Worm (Caenorhabditis elegans) whole organism, L2 larva: Measurements from ENCODE around the gene hsp-16.41.
A peak's percentile ranks its signal among the peaks of the same experiment; 100 is the strongest.
"Not testable (repeated sequence)": the region's sequence is repeated elsewhere in the genome, so short reads cannot be mapped to it uniquely, and the experiment has no call there.

Experiments used
- C34F6.9 ChIP-seq: fragments of 150-350 bp; optimal IDR thresholded peaks from 2 replicates; lab custom pipeline; 2014; ENCODE audit warnings: missing biosample characterization, missing genetic modification characterization
- F13H6.1 ChIP-seq: sonication (generic microtip); optimal IDR thresholded peaks from 2 replicates; lab custom pipeline; 2016; ENCODE audit warnings: missing genetic modification characterization, missing compliant biosample characterization
- R02D3.7 ChIP-seq: fragments of 150-350 bp; optimal IDR thresholded peaks from 2 replicates; lab custom pipeline; 2014; ENCODE audit warnings: missing biosample characterization, missing genetic modification characterization
- Y55F3AM.14 ChIP-seq: fragments of 200-800 bp; sonication (Bioruptor generic); optimal IDR thresholded peaks from 2 replicates; lab custom pipeline; 2018; ENCODE audit warnings: mild to moderate bottlenecking, missing genetic modification characterization, missing compliant biosample characterization
- blmp-1 ChIP-seq: sonication (generic microtip); optimal IDR thresholded peaks from 2 replicates; lab custom pipeline; 2017; ENCODE audit warnings: missing genetic modification characterization, mild to moderate bottlenecking, missing compliant biosample characterization, antibody characterized with exemption, moderate library complexity; ENCODE audit not compliant: insufficient read depth
- ceh-16 ChIP-seq: fragments of 150-350 bp; optimal IDR thresholded peaks from 2 replicates; lab custom pipeline; 2014; ENCODE audit warnings: missing biosample characterization, missing genetic modification characterization
- ceh-82 ChIP-seq: fragments of 150-350 bp; optimal IDR thresholded peaks from 2 replicates; lab custom pipeline; 2014; ENCODE audit warnings: missing biosample characterization, missing genetic modification characterization
- crh-2 ChIP-seq: sonication (generic microtip); optimal IDR thresholded peaks from 2 replicates; lab custom pipeline; 2017; ENCODE audit warnings: missing biosample characterization, missing genetic modification characterization
- egl-27 ChIP-seq: sonication (generic microtip); optimal IDR thresholded peaks from 3 replicates; lab custom pipeline; 2017; ENCODE audit warnings: missing biosample characterization, missing genetic modification reagents, missing genetic modification characterization
- elt-3 ChIP-seq: sonication (generic microtip); optimal IDR thresholded peaks from 2 replicates; lab custom pipeline; 2017; ENCODE audit warnings: missing biosample characterization, missing genetic modification characterization
- gmeb-1 ChIP-seq: fragments of 150-350 bp; optimal IDR thresholded peaks from 2 replicates; lab custom pipeline; 2014; ENCODE audit warnings: missing biosample characterization, missing genetic modification characterization
- lin-11 ChIP-seq: fragments of 150-350 bp; sonication (generic microtip); optimal IDR thresholded peaks from 2 replicates; lab custom pipeline; 2014; ENCODE audit warnings: missing biosample characterization, missing genetic modification characterization, inconsistent platforms, mixed read lengths
- lin-13 ChIP-seq: fragments of 150-350 bp; optimal IDR thresholded peaks from 2 replicates; lab custom pipeline; 2014; ENCODE audit warnings: missing biosample characterization, missing genetic modification reagents, missing genetic modification characterization
- lin-39 ChIP-seq: fragments of 150-350 bp; optimal IDR thresholded peaks from 2 replicates; lab custom pipeline; 2014; ENCODE audit warnings: missing biosample characterization, missing genetic modification reagents, missing genetic modification characterization
- lsy-2 ChIP-seq, 2 experiments: fragments of 150-350 bp in 1 of 2; sonication (generic microtip) in 1 of 2; optimal IDR thresholded peaks; 2 replicates each; lab custom pipeline; 2014 to 2017; ENCODE audit warnings: missing biosample characterization in 2 of 2, missing genetic modification characterization in 2 of 2
- mab-5 ChIP-seq: fragments of 150-350 bp; optimal IDR thresholded peaks from 2 replicates; lab custom pipeline; 2014; ENCODE audit warnings: missing biosample characterization, missing genetic modification characterization
- mbf-1 ChIP-seq: sonication (generic microtip); optimal IDR thresholded peaks from 2 replicates; lab custom pipeline; 2017; ENCODE audit warnings: missing biosample characterization, missing genetic modification characterization
- nhr-11 ChIP-seq: fragments of 150-350 bp; optimal IDR thresholded peaks from 2 replicates; lab custom pipeline; 2014; ENCODE audit warnings: missing biosample characterization, missing genetic modification characterization
- nhr-12 ChIP-seq: fragments of 150-350 bp; optimal IDR thresholded peaks from 2 replicates; lab custom pipeline; 2014; ENCODE audit warnings: missing biosample characterization, missing genetic modification characterization
- nhr-129 ChIP-seq: fragments of 150-350 bp; optimal IDR thresholded peaks from 2 replicates; lab custom pipeline; 2014; ENCODE audit warnings: missing biosample characterization, missing genetic modification characterization
- nhr-21 ChIP-seq: fragments of 150-350 bp; optimal IDR thresholded peaks from 2 replicates; lab custom pipeline; 2014; ENCODE audit warnings: missing biosample characterization, missing genetic modification characterization
- nhr-23 ChIP-seq: fragments of 150-350 bp; optimal IDR thresholded peaks from 2 replicates; lab custom pipeline; 2014; ENCODE audit warnings: missing biosample characterization, missing genetic modification reagents, missing genetic modification characterization
- nhr-6 ChIP-seq: fragments of 150-350 bp; optimal IDR thresholded peaks from 2 replicates; lab custom pipeline; 2014; ENCODE audit warnings: missing biosample characterization, missing genetic modification characterization
- nhr-77 ChIP-seq: fragments of 150-350 bp; optimal IDR thresholded peaks from 2 replicates; lab custom pipeline; 2014; ENCODE audit warnings: missing biosample characterization, missing genetic modification characterization
- sem-4 ChIP-seq: fragments of 150-350 bp; optimal IDR thresholded peaks from 2 replicates; lab custom pipeline; 2014; ENCODE audit warnings: missing biosample characterization, missing genetic modification reagents, missing genetic modification characterization
- skn-1 ChIP-seq: sonication (generic microtip); optimal IDR thresholded peaks from 2 replicates; lab custom pipeline; 2017; ENCODE audit warnings: missing biosample characterization, missing genetic modification characterization
- sma-3 ChIP-seq: sonication (generic microtip); optimal IDR thresholded peaks from 2 replicates; lab custom pipeline; 2016; ENCODE audit warnings: missing genetic modification reagents, missing genetic modification characterization, missing compliant biosample characterization
- sma-9 ChIP-seq, 2 experiments: fragments of 150-350 bp in 1 of 2; sonication (generic microtip) in 1 of 2; optimal IDR thresholded peaks; 2 replicates each; lab custom pipeline; 2014 to 2016; ENCODE audit warnings: missing genetic modification characterization in 2 of 2, mild to moderate bottlenecking in 1 of 2, missing biosample characterization in 1 of 2, missing compliant biosample characterization in 1 of 2, missing genetic modification reagents in 1 of 2, moderate library complexity in 1 of 2
- unc-55 ChIP-seq: fragments of 150-350 bp; sonication (generic microtip); optimal IDR thresholded peaks from 3 replicates; lab custom pipeline; 2014; ENCODE audit warnings: missing biosample characterization, missing genetic modification reagents, missing genetic modification characterization
- unc-62 ChIP-seq: fragments of 150-350 bp; optimal IDR thresholded peaks from 2 replicates; lab custom pipeline; 2014; ENCODE audit warnings: missing biosample characterization, missing genetic modification reagents, missing genetic modification characterization
- zag-1 ChIP-seq: fragments of 150-350 bp; optimal IDR thresholded peaks from 2 replicates; lab custom pipeline; 2014; ENCODE audit warnings: missing biosample characterization, missing genetic modification characterization
- ztf-1 ChIP-seq: fragments of 200-800 bp; sonication (Bioruptor generic); conservative IDR thresholded peaks from 2 replicates; pipeline ENCODE4 v1.3.6; 2022; ENCODE audit warnings: missing genetic modification characterization, missing compliant biosample characterization
- ztf-11 ChIP-seq: sonication (generic microtip); optimal IDR thresholded peaks from 2 replicates; lab custom pipeline; 2017; ENCODE audit warnings: missing biosample characterization, missing genetic modification characterization
- ztf-4 ChIP-seq: fragments of 150-350 bp; optimal IDR thresholded peaks from 2 replicates; lab custom pipeline; 2014; ENCODE audit warnings: missing biosample characterization, missing genetic modification characterization

Gene hsp-16.41

ce11 chrV:1814784-1815183, 9.8 kb downstream of the hsp-16.41 start, which contains the start of gene Y46H3A.5:
Y46H3A.5 (minus strand) TSS chrV:1814884.
- not testable (repeated sequence) for TF ChIP-seq zag-1, ztf-11, mbf-1 (tag; lab: Kevin White, UChicago)

DNA sequence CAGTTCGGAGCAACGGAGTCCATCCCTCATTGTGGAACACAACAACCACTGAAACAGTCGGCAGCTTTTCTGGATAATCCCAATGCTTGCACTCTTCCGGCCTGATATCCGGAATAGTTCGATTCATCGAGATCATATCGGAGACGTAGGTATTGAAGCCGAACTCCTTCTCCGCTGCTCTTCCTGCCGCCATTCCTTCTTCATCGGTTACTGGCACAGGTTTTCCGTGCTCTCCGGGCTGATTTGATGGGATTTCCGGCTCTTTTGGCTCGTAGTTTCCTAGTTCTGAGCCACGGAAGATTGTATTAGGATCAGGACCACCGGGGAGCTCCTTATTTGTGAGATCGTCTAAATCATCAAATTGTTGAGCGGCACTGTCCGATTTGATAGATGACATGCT, 15.0 kb downstream of the hsp-16.41 start:
- TF ChIP-seq mab-5 (no peak), nhr-77 (tag; lab: Kevin White, UChicago) (no peak), sma-9 (GFP tag; optimal IDR thresholded peaks at IDR 0.05; lab: Kevin White, UChicago) (no peak), sma-9 (tag; optimal IDR thresholded peaks at IDR 0.05; lab: Kevin White, UChicago) (no peak), R02D3.7 (tag; lab: Kevin White, UChicago) (no peak), crh-2 (tag; lab: Kevin White, UChicago) (no peak), elt-3 (tag; lab: Kevin White, UChicago) (no peak)

- no peak for TF ChIP-seq lin-13 (GFP tag; lab: Kevin White, UChicago)
- TF ChIP-seq sem-4 (tag; lab: Kevin White, UChicago): no peak
- no peak for TF ChIP-seq mbf-1 (tag; lab: Kevin White, UChicago)
- TF ChIP-seq unc-55 (GFP tag; lab: Kevin White, UChicago): no peak
- no peak for TF ChIP-seq sma-3 (GFP tag; lab: Kevin White, UChicago)
- TF ChIP-seq skn-1 (tag; lab: Kevin White, UChicago): no peak
- no peak for TF ChIP-seq nhr-23
- TF ChIP-seq ztf-4: no peak
- TF ChIP-seq egl-27 (tag; lab: Kevin White, UChicago): no peak
- no peak for TF ChIP-seq ceh-16 (tag; lab: Kevin White, UChicago)
- no peak for TF ChIP-seq blmp-1 (tag; lab: Kevin White, UChicago)
- TF ChIP-seq nhr-77 (tag; lab: Kevin White, UChicago): no peak
- TF ChIP-seq nhr-6 (tag; lab: Kevin White, UChicago): no peak
- TF ChIP-seq lin-39 (tag; lab: Kevin White, UChicago): no peak
- TF ChIP-seq nhr-21: no peak
- no peak for TF ChIP-seq ceh-82 (tag; lab: Kevin White, UChicago)
- TF ChIP-seq nhr-12: no peak
These were observed 15.8 kb downstream of the hsp-16.41 start for ce11 chrV:1820749-1821148.

DNA sequence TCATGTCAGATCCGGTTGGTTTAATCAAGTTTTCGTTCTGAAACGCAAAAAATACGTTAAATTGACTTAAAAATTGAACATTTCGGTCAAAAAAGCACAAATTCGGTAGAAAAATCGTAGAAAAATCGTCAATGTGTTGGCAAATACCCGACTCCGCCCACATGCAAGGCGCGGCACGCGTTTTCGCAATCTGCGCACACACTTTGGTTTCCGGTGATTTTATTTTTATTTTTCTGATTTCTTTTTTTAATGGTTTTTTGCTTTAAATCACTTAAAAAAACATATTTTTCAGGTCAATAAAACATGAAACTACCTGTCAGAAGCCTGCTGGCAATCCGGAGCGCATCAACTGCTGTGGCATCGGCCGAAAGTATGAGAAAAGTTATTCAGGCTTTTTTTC, 16.3 kb downstream of the hsp-16.41 start, which contains the start of the genes gly-7 and mrpl-39:
gly-7 (minus strand) TSS at position 37 of the 400 bp plus-strand sequence.
mrpl-39 (plus strand) TSS at position 293 of the 400 bp plus-strand sequence.
- TF ChIP-seq crh-2 (tag; lab: Kevin White, UChicago): peak; percentile 34
- no peak for TF ChIP-seq nhr-12
- TF ChIP-seq ztf-1 (GFP tag; lab: Robert Waterston, UW): no peak
- TF ChIP-seq lsy-2 (tag; optimal IDR thresholded peaks at IDR 0.05; lab: Kevin White, UChicago): peak in 1 of 2 experiments; percentile 35
- TF ChIP-seq mbf-1 (tag; lab: Kevin White, UChicago): no peak
- peak; percentile 56 for TF ChIP-seq gmeb-1 (tag; lab: Kevin White, UChicago)
- TF ChIP-seq nhr-129 (tag; lab: Kevin White, UChicago): peak; percentile 30
- TF ChIP-seq C34F6.9 (tag; lab: Kevin White, UChicago): peak; percentile 23
- peak; percentile 48 for TF ChIP-seq lin-11 (tag; lab: Kevin White, UChicago)
- TF ChIP-seq sma-3 (GFP tag; lab: Kevin White, UChicago): peak; percentile 23
- TF ChIP-seq unc-55 (GFP tag; lab: Kevin White, UChicago): peak; percentile 45
- TF ChIP-seq F13H6.1 (tag; lab: Kevin White, UChicago): peak; percentile 10
- no peak for TF ChIP-seq elt-3 (tag; lab: Kevin White, UChicago)

ce11 chrV:1824528-1824927, 19.6 kb downstream of the hsp-16.41 start:
- TF ChIP-seq unc-62 (GFP tag; lab: Kevin White, UChicago) (no peak), nhr-11 (tag; lab: Kevin White, UChicago) (no peak), gmeb-1 (tag; lab: Kevin White, UChicago) (no peak), crh-2 (tag; lab: Kevin White, UChicago) (no peak), Y55F3AM.14 (GFP tag; lab: Kevin White, UChicago) (no peak), lin-39 (tag; lab: Kevin White, UChicago) (no peak), lin-11 (tag; lab: Kevin White, UChicago) (no peak), R02D3.7 (tag; lab: Kevin White, UChicago) (no peak), egl-27 (tag; lab: Kevin White, UChicago) (no peak)
